Worm (Caenorhabditis elegans): ENCODE measurements around the gene acr-5.

Gene acr-5

ce11 chrIII:6551187-6552058, 36.9 kb upstream of the acr-5 start, which contains the start of gene C09E7.7 (continued):
- peak; percentile 42; the same call in 1 of the 2 replicates for TF ChIP-seq hsf-1 (GFP tag; IDR thresholded peaks at IDR 0.05)
- peak; percentile 81 for TF ChIP-seq D2030.7 (GFP tag; IDR thresholded peaks at IDR 0.05)
- peak; percentile 42; the same call in 1 of the 2 replicates for TF ChIP-seq attf-3 (GFP tag; conservative IDR thresholded peaks at IDR 0.05)
- TF ChIP-seq K11D2.4 (GFP tag; IDR thresholded peaks at IDR 0.05) = peak; percentile 72
- TF ChIP-seq Y95B8A.8 (GFP tag; IDR thresholded peaks at IDR 0.05) = peak; percentile 40; the same call in 1 of the 2 replicates
- TF ChIP-seq madf-6 (GFP tag; IDR thresholded peaks at IDR 0.05) = peak; percentile 92
- TF ChIP-seq Y79H2A.3 (GFP tag; conservative IDR thresholded peaks at IDR 0.05) = peak; percentile 51; the same call in 1 of the 2 replicates
- peak; percentile 25 for TF ChIP-seq hrde-1 (tag; optimal IDR thresholded peaks at IDR 0.05; ENCODE audit: borderline replicate concordance)
- peak; percentile 39 for TF ChIP-seq nhr-80 (tag; optimal IDR thresholded peaks at IDR 0.05)
- TF ChIP-seq B0336.3 (GFP tag; IDR thresholded peaks at IDR 0.05) = peak; percentile 78
- TF ChIP-seq dpl-1 (GFP tag; optimal IDR thresholded peaks at IDR 0.05) = peak; percentile 53
- peak; percentile 97 for TF ChIP-seq attf-5 (GFP tag; optimal IDR thresholded peaks at IDR 0.05)
- peak; percentile 98 for TF ChIP-seq ceh-100 (GFP tag; IDR thresholded peaks at IDR 0.05)
- TF ChIP-seq lin-40 (tag; optimal IDR thresholded peaks at IDR 0.05) = peak; percentile 70
- peak; percentile 6 for TF ChIP-seq ZK185.1 (tag; optimal IDR thresholded peaks at IDR 0.05; ENCODE audit: poor library complexity, severe bottlenecking)
- TF ChIP-seq lin-26 (GFP tag; IDR thresholded peaks at IDR 0.05) = peak; percentile 82
- peak; percentile 55 for TF ChIP-seq ceh-27 (GFP tag; optimal IDR thresholded peaks at IDR 0.05)
- TF ChIP-seq let-526 (GFP tag; IDR thresholded peaks at IDR 0.05) = peak; percentile 45
- 0 out of 2 replicates have a peak, but pooled peaks have one; percentile 26 for TF ChIP-seq Y56A3A.18 (GFP tag; IDR thresholded peaks at IDR 0.05)
- TF ChIP-seq madf-3 (GFP tag; IDR thresholded peaks at IDR 0.05) = 0 out of 2 replicates have a peak, but pooled peaks have one; percentile 26
- 0 out of 2 replicates have a peak, but pooled peaks have one; percentile 9 for TF ChIP-seq cebp-2 (GFP tag; IDR thresholded peaks at IDR 0.05)
- peak; percentile 88 for TF ChIP-seq dox-1 (GFP tag; IDR thresholded peaks at IDR 0.05)
- TF ChIP-seq egl-18 (GFP tag; IDR thresholded peaks at IDR 0.05) = peak; percentile 48; the same call in 1 of the 2 replicates
- TF ChIP-seq ztf-28 (GFP tag; IDR thresholded peaks at IDR 0.05) = peak; percentile 75; the same call in 1 of the 2 replicates
- 0 out of 2 replicates have a peak, but pooled peaks have one; percentile 46 for TF ChIP-seq C06A6.2 (GFP tag; conservative IDR thresholded peaks at IDR 0.05)
- TF ChIP-seq lir-1 (GFP tag; conservative IDR thresholded peaks at IDR 0.05) = peak; percentile 15; the same call in 1 of the 2 replicates
- peak; percentile 70 for TF ChIP-seq xnd-1 (tag; optimal IDR thresholded peaks at IDR 0.05)
- TF ChIP-seq sea-2 (GFP tag; IDR thresholded peaks at IDR 0.05) = peak; percentile 71; the same call in 1 of the 2 replicates
- TF ChIP-seq unc-130 (GFP tag; optimal IDR thresholded peaks at IDR 0.05) = peak; percentile 24
- TF ChIP-seq C17E4.6 (GFP tag; IDR thresholded peaks at IDR 0.05) = peak; percentile 16; the same call in 1 of the 2 replicates
- peak; percentile 70; the same call in 1 of the 2 replicates for TF ChIP-seq pbrm-1 (GFP tag; IDR thresholded peaks at IDR 0.05)
- peak; percentile 82 for TF ChIP-seq lin-54 (GFP tag; optimal IDR thresholded peaks at IDR 0.05)
- peak; percentile 51 for TF ChIP-seq akir-1 (GFP tag; optimal IDR thresholded peaks at IDR 0.05)
- TF ChIP-seq tlf-1 (GFP tag; optimal IDR thresholded peaks at IDR 0.05) = peak; percentile 54
- peak; percentile 94 for TF ChIP-seq hmg-1.2 (GFP tag; IDR thresholded peaks at IDR 0.05)
- peak; percentile 83 for TF ChIP-seq Y53G8AR.9 (GFP tag; conservative IDR thresholded peaks at IDR 0.05)
- peak; percentile 57 for TF ChIP-seq atf-7 (tag; optimal IDR thresholded peaks at IDR 0.05)
